Fruit fly (Drosophila melanogaster): ENCODE measurements around the gene wuho.

dm6 chrX:6263614-6264130 is 24.2 kb upstream of the wuho start:
- TF ChIP-seq CG13204 (GFP tag; optimal IDR thresholded peaks at IDR 0.05) (no peak), CG15710 (tag; optimal IDR thresholded peaks at IDR 0.05) (peak; percentile 32), CG34367 (tag; optimal IDR thresholded peaks at IDR 0.05) (peak; percentile 16), Pif1B (GFP tag; optimal IDR thresholded peaks at IDR 0.05) (no peak), CG8159 (tag; optimal IDR thresholded peaks at IDR 0.05) (peak; percentile 32), Pif1A (GFP tag; optimal IDR thresholded peaks at IDR 0.05) (peak; percentile 14), D1 (tag; optimal IDR thresholded peaks at IDR 0.05) (no peak), Snoo (tag; optimal IDR thresholded peaks at IDR 0.05) (no peak), CG32121 (GFP tag; IDR thresholded peaks at IDR 0.05) (peak; percentile 69), EcR (GFP tag; optimal IDR thresholded peaks at IDR 0.05) (no peak)

All from whole organism, pupa.